Worm (Caenorhabditis elegans): ENCODE results near the gene str-163.

The str-163 gene

ce11 chrIV:4938664-4939063 is 15.3 kb upstream of the str-163 start, which contains the start of gene str-168:
Gene str-168 (plus strand): TSS chrIV:4938964.
- TF ChIP-seq zag-1 (tag; optimal IDR thresholded peaks at IDR 0.05): no peak
- TF ChIP-seq mdl-1 (tag; optimal IDR thresholded peaks at IDR 0.05): no peak
- TF ChIP-seq nhr-10 (tag; optimal IDR thresholded peaks at IDR 0.05): no peak
- no peak for TF ChIP-seq mab-5 (tag; optimal IDR thresholded peaks at IDR 0.05)
- TF ChIP-seq ztf-1 (GFP tag; conservative IDR thresholded peaks at IDR 0.05): no peak
- TF ChIP-seq aly-2 (tag; optimal IDR thresholded peaks at IDR 0.05): no peak
- TF ChIP-seq ztf-4 (tag; optimal IDR thresholded peaks at IDR 0.05): no peak
- no peak for TF ChIP-seq nhr-6 (tag; optimal IDR thresholded peaks at IDR 0.05)
- no peak for TF ChIP-seq mbf-1 (tag; optimal IDR thresholded peaks at IDR 0.05)
- TF ChIP-seq lin-39 (tag; optimal IDR thresholded peaks at IDR 0.05): no peak
- TF ChIP-seq nhr-23 (tag; optimal IDR thresholded peaks at IDR 0.05): no peak
- no peak for TF ChIP-seq elt-1 (tag; optimal IDR thresholded peaks at IDR 0.05)
- no peak for TF ChIP-seq nhr-21 (tag; optimal IDR thresholded peaks at IDR 0.05)
- TF ChIP-seq F13H6.1 (tag; optimal IDR thresholded peaks at IDR 0.05): no peak
- no peak for TF ChIP-seq elt-3 (tag; optimal IDR thresholded peaks at IDR 0.05)
- no peak for TF ChIP-seq nhr-129 (tag; optimal IDR thresholded peaks at IDR 0.05)
- TF ChIP-seq gmeb-1 (tag; optimal IDR thresholded peaks at IDR 0.05): no peak
- no peak for TF ChIP-seq ama-1 (optimal IDR thresholded peaks at IDR 0.05)
- TF ChIP-seq nhr-237 (tag; optimal IDR thresholded peaks at IDR 0.05): no peak

DNA sequence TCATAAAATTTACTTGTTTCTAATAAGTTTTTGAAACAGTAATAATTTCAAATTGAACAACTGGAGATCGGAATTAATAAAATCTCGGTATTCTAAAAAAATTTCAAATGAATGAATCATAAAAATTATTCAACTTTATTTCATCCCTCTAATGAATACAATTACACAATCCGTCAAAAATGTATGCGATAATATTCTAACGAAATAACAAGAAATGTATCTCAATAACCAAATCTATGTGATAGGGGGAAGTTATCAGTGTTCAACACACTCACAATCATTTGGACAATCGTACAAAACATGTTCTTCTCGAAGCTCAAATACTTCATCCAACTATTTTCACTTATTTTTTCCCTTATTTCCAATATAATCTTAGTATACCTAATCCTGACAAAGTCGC is 12.3 kb upstream of the str-163 start, which contains the start of gene Y9C9A.5:
Gene Y9C9A.5 (plus strand): TSS at position 301 of the 400 bp plus-strand sequence.
- TF ChIP-seq gmeb-1 (tag; optimal IDR thresholded peaks at IDR 0.05): no peak
- no peak for TF ChIP-seq zag-1 (tag; optimal IDR thresholded peaks at IDR 0.05)
- TF ChIP-seq ztf-1 (GFP tag; conservative IDR thresholded peaks at IDR 0.05): no peak
- TF ChIP-seq lin-39 (tag; optimal IDR thresholded peaks at IDR 0.05): no peak
- TF ChIP-seq mab-5 (tag; optimal IDR thresholded peaks at IDR 0.05): no peak
- TF ChIP-seq sma-9 (GFP tag; optimal IDR thresholded peaks at IDR 0.05): no peak
- TF ChIP-seq sma-9 (tag; optimal IDR thresholded peaks at IDR 0.05): no peak
- no peak for TF ChIP-seq C34F6.9 (tag; optimal IDR thresholded peaks at IDR 0.05)
- no peak for TF ChIP-seq Y55F3AM.14 (GFP tag; optimal IDR thresholded peaks at IDR 0.05)

- no peak for TF ChIP-seq ztf-1 (GFP tag; conservative IDR thresholded peaks at IDR 0.05)
- no peak for TF ChIP-seq lin-11 (tag; optimal IDR thresholded peaks at IDR 0.05)
These were observed 8.2 kb upstream of the str-163 start, which contains the start of gene str-169 for ce11 chrIV:4945771-4946170. Gene str-169 (plus strand): TSS chrIV:4946071.

DNA sequence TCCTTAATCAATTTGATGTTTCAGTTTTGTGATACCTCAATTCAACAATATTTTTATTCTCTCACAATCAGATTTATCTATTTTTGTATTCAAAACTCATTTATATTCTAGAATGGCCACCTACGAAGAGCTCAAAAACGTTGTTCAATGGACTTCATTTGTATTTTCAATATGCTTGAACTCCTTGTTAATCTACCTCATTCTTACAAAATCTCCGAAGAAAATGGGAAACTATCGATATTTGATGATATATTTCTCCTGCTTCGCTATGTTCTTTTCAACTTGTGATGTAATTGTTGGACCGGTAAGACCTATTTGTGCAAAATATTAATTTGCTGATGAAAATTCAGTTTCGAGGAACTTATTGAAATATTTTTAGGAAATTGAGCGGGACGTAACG is 6.6 kb downstream of the str-163 start, which contains the start of gene str-164:
Gene str-164 (plus strand): TSS at position 113 of the 400 bp plus-strand sequence.
- TF ChIP-seq skn-1 (tag; optimal IDR thresholded peaks at IDR 0.05) (no peak), nhr-23 (tag; optimal IDR thresholded peaks at IDR 0.05) (no peak), egl-27 (tag; optimal IDR thresholded peaks at IDR 0.05) (no peak), mab-5 (tag; optimal IDR thresholded peaks at IDR 0.05) (no peak), alr-1 (tag; optimal IDR thresholded peaks at IDR 0.05) (no peak), ztf-11 (tag; optimal IDR thresholded peaks at IDR 0.05) (no peak)

DNA sequence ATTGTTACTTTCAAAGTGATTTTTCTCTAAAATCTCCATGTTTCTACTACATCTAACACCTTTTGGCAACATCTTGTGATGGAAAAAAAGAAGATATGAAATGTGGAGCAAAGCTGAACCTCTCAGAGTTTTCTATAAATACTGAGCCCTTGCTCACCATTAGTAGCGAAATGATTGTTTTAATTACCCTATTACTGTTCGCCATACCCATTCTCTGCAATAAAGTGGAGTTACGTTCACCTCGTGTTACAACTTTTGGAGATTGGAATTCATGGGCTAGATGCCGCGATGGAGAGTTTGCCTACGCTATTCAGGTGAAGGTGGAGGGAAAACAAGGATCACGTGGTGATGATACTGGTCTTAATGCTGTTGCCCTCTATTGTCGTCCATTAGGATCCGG is 9.8 kb downstream of the str-163 start, which contains the start of gene txt-3:
Gene txt-3 (plus strand): TSS at position 125 of the 400 bp plus-strand sequence.
- TF ChIP-seq sem-4 (tag; optimal IDR thresholded peaks at IDR 0.05) (no peak), peb-1 (tag; optimal IDR thresholded peaks at IDR 0.05) (no peak), Y55F3AM.14 (GFP tag; optimal IDR thresholded peaks at IDR 0.05) (no peak), nhr-77 (tag; optimal IDR thresholded peaks at IDR 0.05) (no peak), ztf-1 (GFP tag; conservative IDR thresholded peaks at IDR 0.05) (no peak), blmp-1 (tag; optimal IDR thresholded peaks at IDR 0.05; ENCODE audit: insufficient read depth) (no peak), ztf-4 (tag; optimal IDR thresholded peaks at IDR 0.05) (no peak), unc-39 (tag; optimal IDR thresholded peaks at IDR 0.05) (no peak), unc-55 (GFP tag; optimal IDR thresholded peaks at IDR 0.05) (no peak), ama-1 (optimal IDR thresholded peaks at IDR 0.05) (no peak), ceh-16 (tag; optimal IDR thresholded peaks at IDR 0.05) (no peak), nhr-10 (tag; optimal IDR thresholded peaks at IDR 0.05) (no peak)

Data from whole organism, L2 larva.